Fruit fly (Drosophila melanogaster) whole organism, adult: ENCODE measurements around the gene CG31051.

ENCODE experiments used
- Hr96 ChIP-seq: fragments of 200-800 bp; sonication (Bioruptor generic); optimal IDR thresholded peaks from 2 replicates; lab custom pipeline; 2016; ENCODE audit warnings: missing biosample characterization, missing genetic modification characterization
- bab1 ChIP-seq: fragments of 200-800 bp; sonication (Bioruptor generic); optimal IDR thresholded peaks from 3 replicates; lab custom pipeline; 2019; ENCODE audit warnings: missing biosample characterization, mild to moderate bottlenecking, missing genetic modification characterization, moderate library complexity
- kay ChIP-seq: fragments of 200-800 bp; sonication (Bioruptor generic); peaks from one replicate; lab custom pipeline; 2016; ENCODE audit warnings: missing biosample characterization, missing genetic modification characterization, borderline replicate concordance

DNA sequence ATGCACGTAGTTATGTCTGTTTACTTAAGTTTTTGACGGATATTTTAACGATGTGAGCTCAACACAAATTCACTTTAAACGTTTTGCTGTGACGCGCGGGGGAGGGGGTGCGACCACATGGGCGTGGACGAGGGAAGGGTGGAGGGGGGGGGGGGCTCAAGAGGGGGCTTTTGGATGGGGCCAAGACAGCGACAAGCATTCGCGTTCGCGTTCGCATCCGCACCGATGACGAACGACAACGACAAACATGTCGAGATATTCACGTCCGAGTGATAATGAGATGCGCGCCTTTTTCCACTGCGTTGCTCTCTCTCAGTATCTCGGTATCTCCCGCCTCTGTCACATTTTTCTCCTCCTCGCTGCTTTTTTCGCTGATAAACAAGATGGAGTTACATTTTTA is 43.2 kb upstream of the CG31051 start:
- TF ChIP-seq kay (GFP tag; lab: Kevin White, UChicago) (no peak), bab1 (GFP tag; lab: Kevin White, UChicago) (no peak), Hr96 (no peak)
